Fruit fly (Drosophila melanogaster) whole organism, prepupa: ENCODE results near the gene Nup358.
A peak's percentile ranks its signal among the peaks of the same experiment; 100 is the strongest.

ENCODE experiments used
- CG10669 ChIP-seq: fragments of 200-800 bp; sonication (Bioruptor generic); optimal IDR thresholded peaks from 3 replicates; lab custom pipeline; 2018; ENCODE audit warnings: missing biosample characterization, mild to moderate bottlenecking, missing genetic modification characterization, moderate library complexity
- CG11294 ChIP-seq: fragments of 200-800 bp; sonication (Bioruptor generic); IDR thresholded peaks from 2 replicates; pipeline ENCODE4 v1.3.6; 2022; ENCODE audit warnings: missing biosample characterization, missing genetic modification characterization
- CG11902 ChIP-seq: fragments of 200-800 bp; sonication (Bioruptor generic); optimal IDR thresholded peaks from 3 replicates; lab custom pipeline; 2016; ENCODE audit warnings: missing biosample characterization, missing genetic modification characterization
- CG15336 ChIP-seq: fragments of 200-800 bp; sonication (Bioruptor generic); IDR thresholded peaks from 2 replicates; pipeline ENCODE4 v1.3.6; 2022; ENCODE audit warnings: missing biosample characterization, missing genetic modification characterization
- CG1621 ChIP-seq: fragments of 200-800 bp; sonication (Bioruptor generic); optimal IDR thresholded peaks from 3 replicates; lab custom pipeline; 2018; ENCODE audit warnings: missing biosample characterization, mild to moderate bottlenecking, missing genetic modification characterization
- CG16779 ChIP-seq: fragments of 200-800 bp; sonication (Bioruptor generic); optimal IDR thresholded peaks from 3 replicates; lab custom pipeline; 2017; ENCODE audit warnings: missing biosample characterization, mild to moderate bottlenecking, missing genetic modification characterization
- CG3032 ChIP-seq: fragments of 200-800 bp; optimal IDR thresholded peaks from 2 replicates; lab custom pipeline; 2019; ENCODE audit warnings: missing biosample characterization, mild to moderate bottlenecking, missing genetic modification characterization, moderate library complexity
- CG31627 ChIP-seq: fragments of 200-800 bp; sonication (Bioruptor generic); optimal IDR thresholded peaks from 3 replicates; lab custom pipeline; 2016; ENCODE audit warnings: missing biosample characterization, missing genetic modification characterization
- CG32006 ChIP-seq: fragments of 200-800 bp; sonication (Bioruptor generic); optimal IDR thresholded peaks from 3 replicates; lab custom pipeline; 2017; ENCODE audit warnings: missing biosample characterization, mild to moderate bottlenecking, missing genetic modification characterization
- CG34406 ChIP-seq: fragments of 200-800 bp; sonication (Bioruptor generic); optimal IDR thresholded peaks from 3 replicates; lab custom pipeline; 2016; ENCODE audit warnings: missing biosample characterization, missing genetic modification characterization
- CG3919 ChIP-seq: fragments of 200-800 bp; sonication (Bioruptor generic); optimal IDR thresholded peaks from 3 replicates; lab custom pipeline; 2016; ENCODE audit warnings: missing biosample characterization, missing genetic modification characterization
- CG6163 ChIP-seq: fragments of 200-800 bp; sonication (Bioruptor generic); IDR thresholded peaks from 3 replicates; pipeline ENCODE4 v1.3.6; 2022; ENCODE audit warnings: missing biosample characterization, missing genetic modification characterization
- CG6808 ChIP-seq: fragments of 200-800 bp; sonication (Bioruptor generic); optimal IDR thresholded peaks from 3 replicates; lab custom pipeline; 2017; ENCODE audit warnings: missing biosample characterization, missing genetic modification characterization, mild to moderate bottlenecking, moderate library complexity, missing genetic modification reagents
- CG6854 ChIP-seq: fragments of 200-800 bp; sonication (Bioruptor generic); optimal IDR thresholded peaks from 2 replicates; lab custom pipeline; 2017; ENCODE audit warnings: missing biosample characterization, mild to moderate bottlenecking, missing genetic modification characterization
- CG7368 ChIP-seq: fragments of 200-800 bp; sonication (Bioruptor generic); optimal IDR thresholded peaks from 3 replicates; lab custom pipeline; 2016; ENCODE audit warnings: missing biosample characterization, missing genetic modification characterization
- CG9139 ChIP-seq: fragments of 200-800 bp; sonication (Bioruptor generic); optimal IDR thresholded peaks from 3 replicates; lab custom pipeline; 2017; ENCODE audit warnings: missing biosample characterization, mild to moderate bottlenecking, missing genetic modification characterization
- Eip78C ChIP-seq: fragments of 200-800 bp; sonication (Bioruptor generic); peaks from one replicate; lab custom pipeline; 2016; ENCODE audit warnings: missing biosample characterization, missing genetic modification characterization
- Eip93F ChIP-seq: fragments of 200-800 bp; sonication (Bioruptor generic); optimal IDR thresholded peaks from 2 replicates; lab custom pipeline; 2016; ENCODE audit warnings: missing biosample characterization, mild to moderate bottlenecking, missing genetic modification characterization
- Ets21C ChIP-seq: fragments of 200-800 bp; sonication (Bioruptor generic); optimal IDR thresholded peaks from 3 replicates; lab custom pipeline; 2016; ENCODE audit warnings: missing biosample characterization, missing genetic modification characterization
- Ets96B ChIP-seq: fragments of 200-800 bp; optimal IDR thresholded peaks from 2 replicates; lab custom pipeline; 2019; ENCODE audit warnings: missing biosample characterization, mild to moderate bottlenecking, missing genetic modification characterization, moderate library complexity
- Gug ChIP-seq: fragments of 200-800 bp; sonication (Bioruptor generic); IDR thresholded peaks from 2 replicates; pipeline ENCODE4 v1.3.6; 2022; ENCODE audit warnings: missing biosample characterization, missing genetic modification characterization
- Hr39 ChIP-seq: fragments of 200-800 bp; sonication (Bioruptor generic); optimal IDR thresholded peaks from 2 replicates; lab custom pipeline; 2016; ENCODE audit warnings: missing biosample characterization, missing genetic modification characterization
- Sox102F ChIP-seq: fragments of 200-800 bp; sonication (Bioruptor generic); optimal IDR thresholded peaks from 2 replicates; lab custom pipeline; 2016; ENCODE audit warnings: missing biosample characterization, mild to moderate bottlenecking, missing genetic modification characterization
- Sox14 ChIP-seq: fragments of 200-800 bp; sonication (Bioruptor generic); optimal IDR thresholded peaks from 3 replicates; lab custom pipeline; 2016; ENCODE audit warnings: missing biosample characterization, missing genetic modification characterization
- achi ChIP-seq: fragments of 200-800 bp; sonication (Bioruptor generic); optimal IDR thresholded peaks from 3 replicates; lab custom pipeline; 2016; ENCODE audit warnings: missing biosample characterization, missing genetic modification characterization
- cyc ChIP-seq: fragments of 200-800 bp; sonication (Bioruptor generic); optimal IDR thresholded peaks from 3 replicates; lab custom pipeline; 2016; ENCODE audit warnings: missing biosample characterization, missing genetic modification characterization
- dsx ChIP-seq: fragments of 200-800 bp; optimal IDR thresholded peaks from 3 replicates; lab custom pipeline; 2019; ENCODE audit warnings: missing biosample characterization, mild to moderate bottlenecking, missing genetic modification characterization, moderate library complexity; ENCODE audit not compliant: poor library complexity, severe bottlenecking
- eg ChIP-seq: fragments of 200-800 bp; sonication (Bioruptor generic); IDR thresholded peaks from 3 replicates; pipeline ENCODE4 v1.3.6; 2022; ENCODE audit warnings: missing biosample characterization, missing genetic modification characterization
- esn ChIP-seq: fragments of 200-800 bp; sonication (Bioruptor generic); optimal IDR thresholded peaks from 2 replicates; lab custom pipeline; 2016; ENCODE audit warnings: missing biosample characterization, mild to moderate bottlenecking, missing genetic modification characterization, moderate library complexity
- fd59A ChIP-seq: fragments of 200-800 bp; sonication (Bioruptor generic); optimal IDR thresholded peaks from 2 replicates; lab custom pipeline; 2017; ENCODE audit warnings: missing biosample characterization, mild to moderate bottlenecking, missing genetic modification characterization, missing genetic modification reagents
- fkh ChIP-seq: fragments of 200-800 bp; sonication (Bioruptor generic); optimal IDR thresholded peaks from 3 replicates; lab custom pipeline; 2017; ENCODE audit warnings: missing biosample characterization, mild to moderate bottlenecking, missing genetic modification characterization, moderate library complexity
- lz ChIP-seq: fragments of 200-800 bp; sonication (Bioruptor generic); optimal IDR thresholded peaks from 3 replicates; lab custom pipeline; 2016; ENCODE audit warnings: missing biosample characterization, missing genetic modification characterization
- net ChIP-seq: fragments of 200-800 bp; sonication (Bioruptor generic); optimal IDR thresholded peaks from 3 replicates; lab custom pipeline; 2016; ENCODE audit warnings: missing biosample characterization, missing genetic modification characterization
- pdm3 ChIP-seq: fragments of 200-800 bp; sonication (Bioruptor generic); optimal IDR thresholded peaks from 3 replicates; lab custom pipeline; 2016; ENCODE audit warnings: missing biosample characterization, missing genetic modification characterization
- spab ChIP-seq: fragments of 200-800 bp; sonication (Bioruptor generic); optimal IDR thresholded peaks from 2 replicates; lab custom pipeline; 2017; ENCODE audit warnings: missing biosample characterization, mild to moderate bottlenecking, missing genetic modification characterization, missing genetic modification reagents
- ss ChIP-seq, 2 experiments: fragments of 200-800 bp; sonication (Bioruptor generic); optimal IDR thresholded peaks; 2 replicates in 1 of 2; 3 replicates in 1 of 2; lab custom pipeline; 2017 to 2018; ENCODE audit warnings: mild to moderate bottlenecking in 2 of 2, missing biosample characterization in 2 of 2, missing genetic modification characterization in 2 of 2, moderate library complexity in 1 of 2
- svp ChIP-seq: fragments of 200-800 bp; sonication (Bioruptor generic); peaks from one replicate; lab custom pipeline; 2016; ENCODE audit warnings: missing biosample characterization, missing genetic modification characterization
- vri ChIP-seq: fragments of 200-800 bp; sonication (Bioruptor generic); optimal IDR thresholded peaks from 3 replicates; lab custom pipeline; 2016; ENCODE audit warnings: missing biosample characterization, mild to moderate bottlenecking, missing genetic modification characterization

Nup358 gene

dm6 chr3R:25207405-25208003 lies 41.6 kb upstream of the Nup358 start (continued):
- TF ChIP-seq CG16779 (tag; lab: Kevin White, UChicago) (peak; percentile 63), Ets96B (tag; lab: Kevin White, UChicago) (peak; percentile 92), esn (GFP tag; lab: Kevin White, UChicago) (peak; percentile 81), CG31627 (GFP tag; lab: Kevin White, UChicago) (peak; percentile 70), CG15336 (peak; percentile 93), CG6808 (peak; percentile 88), Gug (GFP tag; lab: Robert Waterston, UW) (peak; percentile 79), vri (GFP tag; lab: Kevin White, UChicago) (peak; percentile 58), spab (peak; percentile 84), CG3919 (GFP tag; lab: Kevin White, UChicago) (peak; percentile 89), pdm3 (GFP tag; lab: Kevin White, UChicago) (peak; percentile 84), dsx (peak; percentile 85), fd59A (peak; percentile 82), achi (GFP tag; lab: Kevin White, UChicago) (peak; percentile 87), cyc (GFP tag; lab: Kevin White, UChicago) (peak; percentile 42), CG32006 (peak; percentile 91), CG10669 (peak; percentile 88), Hr39 (GFP tag; lab: Kevin White, UChicago) (peak; percentile 71), CG7368 (GFP tag; lab: Kevin White, UChicago) (peak; percentile 64), fkh (peak; percentile 11), net (peak; percentile 89), Sox14 (GFP tag; lab: Kevin White, UChicago) (peak; percentile 84), CG11294 (GFP tag; lab: Robert Waterston, UW) (peak; percentile 70), ss (GFP tag; optimal IDR thresholded peaks at IDR 0.05; lab: Kevin White, UChicago) (peak; percentile 80 to 82), Ets21C (GFP tag; lab: Kevin White, UChicago) (peak; percentile 53)

DNA sequence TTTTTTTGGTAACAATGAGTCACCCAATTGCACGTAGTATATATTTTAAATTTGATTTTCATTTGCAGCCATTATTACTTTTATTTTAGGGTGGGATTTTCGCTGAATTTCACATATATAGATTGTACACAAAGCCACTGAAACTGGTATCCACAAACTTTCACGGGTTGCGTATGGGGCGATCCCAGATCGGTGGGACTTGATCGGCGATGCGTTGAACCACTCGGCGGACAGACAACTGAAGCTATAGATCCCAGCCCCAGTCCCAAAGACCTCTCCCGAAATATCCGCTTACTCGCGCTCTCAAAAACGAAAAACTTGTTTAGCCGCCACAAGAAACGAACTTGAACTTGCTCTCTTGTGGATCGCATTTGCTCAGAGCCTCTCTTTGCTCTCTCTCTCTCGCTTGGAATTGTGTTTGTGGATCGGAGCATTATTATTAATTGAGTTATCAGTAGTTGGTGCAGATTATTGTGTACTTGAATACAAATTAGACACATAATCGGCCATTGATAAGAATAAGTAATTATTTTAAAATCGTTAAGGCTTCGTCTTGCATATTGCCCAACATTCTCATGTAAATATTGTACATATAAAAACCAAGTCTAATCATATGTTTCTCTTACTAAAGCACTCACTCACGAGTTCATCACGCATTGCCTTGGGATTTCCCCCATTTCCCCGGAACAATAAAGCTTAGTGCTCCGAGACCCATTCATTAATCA lies 40.9 kb upstream of the Nup358 start, which contains the start of gene Cad96Ca:
Gene Cad96Ca, minus strand, starts transcription at position 242 of the 725 bp plus-strand sequence.
- no peak for TF ChIP-seq Sox102F (GFP tag; lab: Kevin White, UChicago)
- peak; percentile 23 for TF ChIP-seq dsx
- no peak for TF ChIP-seq Eip93F (GFP tag; lab: Kevin White, UChicago)
- peak; percentile 35 for TF ChIP-seq CG1621 (tag; lab: Kevin White, UChicago)
- TF ChIP-seq CG16779 (tag; lab: Kevin White, UChicago): no peak
- peak; percentile 39; the same call in 1 of the 3 replicates for TF ChIP-seq eg (GFP tag; lab: Robert Waterston, UW)
- TF ChIP-seq CG6163 (GFP tag; lab: Robert Waterston, UW): 0 out of 3 replicates have a peak, but pooled peaks have one; percentile 15
- peak; percentile 1 for TF ChIP-seq CG9139 (GFP tag; lab: Kevin White, UChicago)
- TF ChIP-seq CG6854 (GFP tag; lab: Kevin White, UChicago): peak; percentile 41
- peak; percentile 9 to 44 for TF ChIP-seq ss (GFP tag; optimal IDR thresholded peaks at IDR 0.05; lab: Kevin White, UChicago)

DNA sequence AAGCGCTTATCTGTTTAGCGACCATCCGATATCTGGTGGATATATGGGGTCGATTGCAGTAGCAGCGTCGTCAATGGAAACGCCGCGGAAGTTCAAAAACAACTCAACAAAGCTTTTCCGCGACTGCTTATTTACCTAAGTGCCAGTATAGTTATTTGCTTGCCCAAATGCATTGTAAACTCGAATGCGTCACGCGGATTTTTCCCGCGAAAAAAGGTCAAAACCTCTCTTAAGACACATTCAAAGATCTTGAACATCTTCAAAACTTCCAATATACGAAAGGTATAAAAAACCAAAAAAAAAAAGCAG lies 40.4 kb upstream of the Nup358 start:
- TF ChIP-seq CG3032 (tag; lab: Kevin White, UChicago) (no peak), Eip78C (GFP tag; lab: Kevin White, UChicago) (peak; percentile 40), CG11902 (GFP tag; lab: Kevin White, UChicago) (no peak), CG34406 (GFP tag; lab: Kevin White, UChicago) (no peak), CG3919 (GFP tag; lab: Kevin White, UChicago) (no peak), svp (no peak), lz (no peak), fd59A (no peak)
